Worm (Caenorhabditis elegans) whole organism, young adult: Measurements from ENCODE around the gene cct-5.
A peak's percentile ranks its signal among the peaks of the same experiment; 100 is the strongest.

Source experiments
- B0035.1 ChIP-seq: sonication (generic microtip); optimal IDR thresholded peaks from 2 replicates; lab custom pipeline; 2016; ENCODE audit warnings: missing genetic modification characterization, mild to moderate bottlenecking, missing compliant biosample characterization, missing genotype, missing genetic modification reagents
- C06A6.2 ChIP-seq: fragments of 200-800 bp; sonication (Bioruptor generic); conservative IDR thresholded peaks from 2 replicates; pipeline ENCODE4 v1.3.6; 2022; ENCODE audit warnings: missing genetic modification characterization, missing compliant biosample characterization
- D2030.7 ChIP-seq: fragments of 200-800 bp; sonication (Bioruptor generic); IDR thresholded peaks from 2 replicates; pipeline ENCODE4 v1.3.6; 2022; ENCODE audit warnings: missing genetic modification reagents, missing genetic modification characterization, missing compliant biosample characterization
- F10E7.11 ChIP-seq: sonication (generic microtip); optimal IDR thresholded peaks from 2 replicates; lab custom pipeline; 2017; ENCODE audit warnings: mild to moderate bottlenecking, missing genetic modification characterization, moderate library complexity, missing compliant biosample characterization
- F33H1.4 ChIP-seq: fragments of 200-800 bp; sonication (Bioruptor generic); IDR thresholded peaks from 2 replicates; pipeline ENCODE4 v1.3.6; 2022; ENCODE audit warnings: missing genetic modification reagents, missing genetic modification characterization, missing compliant biosample characterization
- F39B2.1 ChIP-seq: fragments of 200-800 bp; sonication (Bioruptor generic); IDR thresholded peaks from 2 replicates; pipeline ENCODE4 v1.3.6; 2022; ENCODE audit warnings: missing genetic modification reagents, missing genetic modification characterization, missing compliant biosample characterization
- F55B11.4 ChIP-seq: sonication (generic microtip); optimal IDR thresholded peaks from 2 replicates; lab custom pipeline; 2016; ENCODE audit warnings: missing compliant biosample characterization, missing genetic modification characterization, borderline replicate concordance; ENCODE audit not compliant: insufficient read depth
- F57C9.4 ChIP-seq: sonication (generic microtip); optimal IDR thresholded peaks from 2 replicates; lab custom pipeline; 2017; ENCODE audit warnings: mild to moderate bottlenecking, missing genetic modification characterization, missing compliant biosample characterization
- K11D2.4 ChIP-seq: fragments of 200-800 bp; sonication (Bioruptor generic); IDR thresholded peaks from 2 replicates; pipeline ENCODE4 v1.3.6; 2022; ENCODE audit warnings: missing genetic modification reagents, missing genetic modification characterization, missing compliant biosample characterization
- K12H6.12 ChIP-seq: fragments of 200-800 bp; sonication (Bioruptor generic); optimal IDR thresholded peaks from 2 replicates; lab custom pipeline; 2018; ENCODE audit warnings: mild to moderate bottlenecking, missing genetic modification characterization, missing compliant biosample characterization
- Y95B8A.8 ChIP-seq: fragments of 200-800 bp; sonication (Bioruptor generic); IDR thresholded peaks from 2 replicates; pipeline ENCODE4 v1.3.6; 2022; ENCODE audit warnings: missing genetic modification reagents, missing genetic modification characterization, missing compliant biosample characterization
- akir-1 ChIP-seq: fragments of 200-800 bp; sonication (Bioruptor generic); optimal IDR thresholded peaks from 2 replicates; lab custom pipeline; 2018; ENCODE audit warnings: mild to moderate bottlenecking, missing genetic modification characterization, moderate library complexity, missing compliant biosample characterization
- aptf-2 ChIP-seq: fragments of 200-800 bp; sonication (Bioruptor generic); conservative IDR thresholded peaks from 2 replicates; pipeline ENCODE4 v1.3.6; 2022; ENCODE audit warnings: missing genetic modification reagents, missing genetic modification characterization, missing compliant biosample characterization
- attf-6 ChIP-seq: fragments of 200-800 bp; sonication (Bioruptor generic); IDR thresholded peaks from 2 replicates; pipeline ENCODE4 v1.3.6; 2022; ENCODE audit warnings: missing genetic modification reagents, missing genetic modification characterization, missing compliant biosample characterization
- bed-1 ChIP-seq: fragments of 200-800 bp; sonication (Bioruptor generic); IDR thresholded peaks from 2 replicates; pipeline ENCODE4 v1.3.6; 2022; ENCODE audit warnings: missing genetic modification reagents, missing genetic modification characterization, missing compliant biosample characterization
- ccch-3 ChIP-seq: fragments of 200-800 bp; sonication (Bioruptor generic); optimal IDR thresholded peaks from 2 replicates; lab custom pipeline; 2018; ENCODE audit warnings: mild to moderate bottlenecking, missing genetic modification characterization, missing compliant biosample characterization
- cebp-1 ChIP-seq, 2 experiments: fragments of 200-800 bp in 1 of 2; sonication (Bioruptor generic) in 1 of 2; sonication (generic microtip) in 1 of 2; IDR thresholded peaks in 1 of 2; optimal IDR thresholded peaks in 1 of 2; 2 replicates each; pipeline versions ENCODE4 v1.3.6 to Lab custom; 2017 to 2022; ENCODE audit warnings: missing compliant biosample characterization in 2 of 2, missing genetic modification characterization in 2 of 2, mild to moderate bottlenecking in 1 of 2, missing genetic modification reagents in 1 of 2, moderate library complexity in 1 of 2
- cebp-2 ChIP-seq: fragments of 200-800 bp; sonication (Bioruptor generic); IDR thresholded peaks from 2 replicates; pipeline ENCODE4 v1.3.6; 2022; ENCODE audit warnings: missing genetic modification characterization, missing compliant biosample characterization
- ceh-100 ChIP-seq: fragments of 200-800 bp; sonication (Bioruptor generic); IDR thresholded peaks from 2 replicates; pipeline ENCODE4 v1.3.6; 2022; ENCODE audit warnings: missing genetic modification reagents, missing genetic modification characterization, missing compliant biosample characterization
- ceh-40 ChIP-seq: fragments of 200-800 bp; sonication (Bioruptor generic); IDR thresholded peaks from 2 replicates; pipeline ENCODE4 v1.3.6; 2022; ENCODE audit warnings: missing genetic modification characterization, missing compliant biosample characterization
- ceh-58 ChIP-seq: fragments of 200-800 bp; sonication (Bioruptor generic); IDR thresholded peaks from 2 replicates; pipeline ENCODE4 v1.3.6; 2022; ENCODE audit warnings: missing genetic modification characterization, missing compliant biosample characterization
- ceh-91 ChIP-seq: fragments of 200-800 bp; sonication (Bioruptor generic); IDR thresholded peaks from 2 replicates; pipeline ENCODE4 v1.3.6; 2022; ENCODE audit warnings: missing genetic modification reagents, missing genetic modification characterization, missing compliant biosample characterization
- chd-7 ChIP-seq: sonication (generic microtip); optimal IDR thresholded peaks from 2 replicates; lab custom pipeline; 2016; ENCODE audit warnings: mild to moderate bottlenecking, missing genetic modification characterization, moderate library complexity, missing compliant biosample characterization
- dpff-1 ChIP-seq: sonication (generic microtip); optimal IDR thresholded peaks from 2 replicates; lab custom pipeline; 2017; ENCODE audit warnings: mild to moderate bottlenecking, missing genetic modification characterization, missing compliant biosample characterization
- dpl-1 ChIP-seq: fragments of 150-350 bp; optimal IDR thresholded peaks from 2 replicates; lab custom pipeline; 2014; ENCODE audit warnings: missing biosample characterization, missing genetic modification reagents, missing genetic modification characterization
- efl-1 ChIP-seq: fragments of 150-350 bp; optimal IDR thresholded peaks from 2 replicates; lab custom pipeline; 2014; ENCODE audit warnings: missing biosample characterization, missing genetic modification reagents, missing genetic modification characterization
- egl-44 ChIP-seq: fragments of 200-800 bp; sonication (Bioruptor generic); IDR thresholded peaks from 2 replicates; pipeline ENCODE4 v1.3.6; 2022; ENCODE audit warnings: missing genetic modification reagents, missing genetic modification characterization, missing compliant biosample characterization
- ets-4 ChIP-seq: fragments of 200-800 bp; sonication (Bioruptor generic); optimal IDR thresholded peaks from 2 replicates; lab custom pipeline; 2018; ENCODE audit warnings: mild to moderate bottlenecking, missing genetic modification characterization, missing compliant biosample characterization
- fkh-3 ChIP-seq: sonication (generic microtip); optimal IDR thresholded peaks from 2 replicates; lab custom pipeline; 2016; ENCODE audit warnings: mild to moderate bottlenecking, missing genetic modification characterization, missing compliant biosample characterization
- hlh-26 ChIP-seq: fragments of 200-800 bp; sonication (Bioruptor generic); conservative IDR thresholded peaks from 2 replicates; pipeline ENCODE4 v1.3.6; 2022; ENCODE audit warnings: missing genetic modification reagents, missing genetic modification characterization, missing compliant biosample characterization
- hrde-1 ChIP-seq: sonication (generic microtip); optimal IDR thresholded peaks from 2 replicates; lab custom pipeline; 2016; ENCODE audit warnings: missing genetic modification characterization, mild to moderate bottlenecking, missing compliant biosample characterization, moderate library complexity, missing genotype, missing genetic modification reagents, borderline replicate concordance
- lag-1 ChIP-seq: fragments of 200-800 bp; sonication (Bioruptor generic); IDR thresholded peaks from 2 replicates; pipeline ENCODE4 v1.3.6; 2022; ENCODE audit warnings: missing genetic modification reagents, missing genetic modification characterization, missing compliant biosample characterization
- let-526 ChIP-seq: fragments of 200-800 bp; sonication (Bioruptor generic); IDR thresholded peaks from 2 replicates; pipeline ENCODE4 v1.3.6; 2022; ENCODE audit warnings: missing genetic modification reagents, missing genetic modification characterization, missing compliant biosample characterization
- lin-35 ChIP-seq, 3 experiments: fragments of 150-350 bp in 2 of 3; sonication (generic microtip) in 1 of 3; optimal IDR thresholded peaks; 2 replicates each; lab custom pipeline; 2014 to 2018; ENCODE audit warnings: missing biosample characterization in 3 of 3, missing genetic modification characterization in 3 of 3, missing genetic modification reagents in 3 of 3
- lsl-1 ChIP-seq: fragments of 200-800 bp; sonication (Bioruptor generic); optimal IDR thresholded peaks from 2 replicates; lab custom pipeline; 2018; ENCODE audit warnings: mild to moderate bottlenecking, missing genetic modification characterization, moderate library complexity, missing compliant biosample characterization
- madf-6 ChIP-seq: fragments of 200-800 bp; sonication (Bioruptor generic); IDR thresholded peaks from 2 replicates; pipeline ENCODE4 v1.3.6; 2022; ENCODE audit warnings: missing genetic modification reagents, missing genetic modification characterization, missing compliant biosample characterization
- mel-28 ChIP-seq: sonication (generic microtip); optimal IDR thresholded peaks from 2 replicates; lab custom pipeline; 2016; ENCODE audit warnings: borderline replicate concordance, mild to moderate bottlenecking, missing genetic modification characterization, missing compliant biosample characterization
- mes-4 ChIP-seq: sonication (generic microtip); optimal IDR thresholded peaks from 2 replicates; lab custom pipeline; 2016; ENCODE audit warnings: missing genotype, missing genetic modification characterization, missing compliant biosample characterization
- nhr-120 ChIP-seq: fragments of 200-800 bp; sonication (Bioruptor generic); IDR thresholded peaks from 2 replicates; pipeline ENCODE4 v1.3.6; 2022; ENCODE audit warnings: missing genetic modification characterization, missing compliant biosample characterization
- nhr-179 ChIP-seq: sonication (generic microtip); optimal IDR thresholded peaks from 2 replicates; lab custom pipeline; 2016; ENCODE audit warnings: mild to moderate bottlenecking, missing genetic modification characterization, missing compliant biosample characterization
- pbrm-1 ChIP-seq: fragments of 200-800 bp; sonication (Bioruptor generic); IDR thresholded peaks from 2 replicates; pipeline ENCODE4 v1.3.6; 2022; ENCODE audit warnings: missing genetic modification reagents, missing genetic modification characterization, missing compliant biosample characterization
- snpc-3.4 ChIP-seq: sonication (generic microtip); optimal IDR thresholded peaks from 2 replicates; lab custom pipeline; 2017; ENCODE audit warnings: missing genetic modification characterization, mild to moderate bottlenecking, missing compliant biosample characterization, antibody characterized with exemption, moderate library complexity, missing genotype, missing genetic modification reagents
- sptf-2 ChIP-seq: fragments of 200-800 bp; sonication (Bioruptor generic); optimal IDR thresholded peaks from 2 replicates; lab custom pipeline; 2018; ENCODE audit warnings: mild to moderate bottlenecking, missing genetic modification characterization, missing compliant biosample characterization
- xnd-1 ChIP-seq: sonication (generic microtip); optimal IDR thresholded peaks from 2 replicates; lab custom pipeline; 2016; ENCODE audit warnings: missing genotype, missing genetic modification reagents, missing genetic modification characterization, missing compliant biosample characterization
- zim-3 ChIP-seq: sonication (generic microtip); optimal IDR thresholded peaks from 2 replicates; lab custom pipeline; 2017; ENCODE audit warnings: mild to moderate bottlenecking, missing genetic modification characterization, moderate library complexity, missing compliant biosample characterization

Gene cct-5

DNA sequence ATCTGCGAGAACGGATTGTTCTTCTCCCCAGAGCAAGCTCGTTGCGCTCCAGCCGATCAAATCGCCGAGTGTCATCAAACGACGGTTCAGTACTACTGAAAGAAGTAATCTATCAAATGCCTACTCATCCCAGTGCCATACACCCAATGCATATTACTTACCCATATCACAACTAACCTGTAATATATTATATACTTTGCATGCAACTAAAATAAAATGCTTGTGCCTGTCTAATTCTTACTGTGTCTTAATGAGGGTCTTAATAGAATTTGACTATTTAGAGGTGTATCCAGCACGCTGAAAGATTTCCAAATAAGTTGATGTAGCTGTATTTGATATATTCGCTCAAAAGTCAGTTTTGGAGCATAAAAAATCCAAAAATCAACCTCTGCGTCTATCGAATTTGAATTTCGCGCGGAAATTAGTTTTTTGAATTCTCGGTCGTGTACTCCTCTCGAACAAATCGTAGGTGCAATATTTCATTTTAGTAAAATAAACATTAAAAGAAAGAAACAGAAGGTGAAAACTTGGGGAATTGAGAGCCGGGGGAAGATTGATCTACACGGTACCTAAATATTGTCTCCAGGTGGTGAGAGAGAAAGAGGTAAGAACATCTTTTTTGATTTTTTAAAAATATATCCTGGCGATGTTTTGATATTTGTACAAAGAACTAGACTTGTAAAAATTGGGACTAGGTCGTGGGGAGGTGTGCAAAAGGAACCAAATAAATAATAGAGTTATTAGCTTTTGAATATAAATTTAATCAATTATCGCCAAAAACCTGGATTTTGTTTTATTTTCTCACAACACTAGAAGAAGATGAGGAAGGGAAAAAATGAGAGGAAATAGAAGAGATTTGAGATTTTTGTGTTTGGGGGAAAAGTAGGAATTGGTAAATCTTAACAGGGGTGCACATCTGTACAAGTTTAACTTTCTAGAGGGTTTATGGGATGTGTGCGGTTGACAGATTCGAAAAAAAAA lies 16.5 kb downstream of the cct-5 start (continued):
- peak; percentile 76 for TF ChIP-seq madf-6 (GFP tag; lab: Robert Waterston, UW)
- peak; percentile 47 for TF ChIP-seq F33H1.4 (GFP tag; lab: Robert Waterston, UW)
- TF ChIP-seq bed-1: no peak
- no peak for TF ChIP-seq F55B11.4 (tag; lab: Kevin White, UChicago)
- TF ChIP-seq lag-1: no peak
- no peak for TF ChIP-seq F57C9.4 (tag; lab: Kevin White, UChicago)
- peak; percentile 63 for TF ChIP-seq xnd-1 (tag; lab: Kevin White, UChicago)
- no peak for TF ChIP-seq akir-1 (GFP tag; lab: Kevin White, UChicago)
- TF ChIP-seq egl-44: 0 out of 2 replicates have a peak, but pooled peaks have one; percentile 7
- peak; percentile 54 for TF ChIP-seq dpl-1 (GFP tag; lab: Kevin White, UChicago)
- TF ChIP-seq Y95B8A.8 (GFP tag; lab: Robert Waterston, UW): peak; percentile 87
- peak; percentile 9; the same call in 1 of the 2 replicates for TF ChIP-seq cebp-2 (GFP tag; lab: Robert Waterston, UW)
- TF ChIP-seq hlh-26: no peak
- no peak for TF ChIP-seq ccch-3 (GFP tag; lab: Kevin White, UChicago)
- TF ChIP-seq lsl-1: peak; percentile 51
- no peak for TF ChIP-seq mel-28 (tag; lab: Kevin White, UChicago)
- TF ChIP-seq pbrm-1 (GFP tag; lab: Robert Waterston, UW): no peak
- peak; percentile 78; the same call in 1 of the 2 replicates for TF ChIP-seq D2030.7 (GFP tag; lab: Robert Waterston, UW)
- TF ChIP-seq aptf-2 (GFP tag; lab: Robert Waterston, UW): 0 out of 2 replicates have a peak, but pooled peaks have one; percentile 41
- peak; percentile 59 for TF ChIP-seq efl-1 (GFP tag; lab: Kevin White, UChicago)
- TF ChIP-seq K12H6.12 (tag; lab: Kevin White, UChicago): peak; percentile 48
- peak; percentile 94 for TF ChIP-seq dpff-1 (tag; lab: Kevin White, UChicago)
- TF ChIP-seq ceh-100 (GFP tag; lab: Robert Waterston, UW): no peak; the same call in none of the 2 replicates
- peak; percentile 79 for TF ChIP-seq attf-6
- peak; percentile 28 for TF ChIP-seq mes-4 (tag; lab: Kevin White, UChicago)
- TF ChIP-seq hrde-1 (tag; lab: Kevin White, UChicago): peak; percentile 97
- no peak for TF ChIP-seq F39B2.1 (GFP tag; lab: Robert Waterston, UW)
- TF ChIP-seq zim-3 (tag; lab: Kevin White, UChicago): peak; percentile 58
- no peak for TF ChIP-seq ets-4
- no peak for TF ChIP-seq C06A6.2 (GFP tag; lab: Robert Waterston, UW)
- TF ChIP-seq snpc-3.4 (tag; lab: Kevin White, UChicago): peak; percentile 72
- no peak; the same call in 1 of the 2 replicates for TF ChIP-seq ceh-40
- TF ChIP-seq F10E7.11 (tag; lab: Kevin White, UChicago): peak; percentile 10
- peak; percentile 67 for TF ChIP-seq fkh-3
- peak; percentile 57 for TF ChIP-seq nhr-179 (tag; lab: Kevin White, UChicago)
- TF ChIP-seq chd-7 (tag; lab: Kevin White, UChicago): peak; percentile 28
- TF ChIP-seq sptf-2 (GFP tag; lab: Kevin White, UChicago): no peak
- TF ChIP-seq cebp-1 (GFP tag; IDR thresholded peaks at IDR 0.05; lab: Robert Waterston, UW): no peak
- peak; percentile 73 for TF ChIP-seq cebp-1 (tag; optimal IDR thresholded peaks at IDR 0.05; lab: Kevin White, UChicago)
- TF ChIP-seq K11D2.4 (GFP tag; lab: Robert Waterston, UW): 0 out of 2 replicates have a peak, but pooled peaks have one; percentile 37
- peak; percentile 52 for TF ChIP-seq let-526 (GFP tag; lab: Robert Waterston, UW)
- TF ChIP-seq nhr-120 (GFP tag; lab: Robert Waterston, UW): 0 out of 2 replicates have a peak, but pooled peaks have one; percentile 13
- TF ChIP-seq B0035.1: no peak
- TF ChIP-seq lin-35 (GFP tag; optimal IDR thresholded peaks at IDR 0.05; lab: Kevin White, UChicago): peak; percentile 17 to 37 (median 25)
- peak; percentile 57 for TF ChIP-seq ceh-91 (GFP tag; lab: Robert Waterston, UW)
- 0 out of 2 replicates have a peak, but pooled peaks have one; percentile 34 for TF ChIP-seq ceh-58
- TF ChIP-seq, all 124 proteins: peak for 73
